Worm (Caenorhabditis elegans) whole organism, L2 larva: ENCODE data around the gene T05C12.15.

Experiments
- C34F6.9 ChIP-seq: fragments of 150-350 bp; optimal IDR thresholded peaks from 2 replicates; lab custom pipeline; 2014; ENCODE audit warnings: missing biosample characterization, missing genetic modification characterization
- F13H6.1 ChIP-seq: sonication (generic microtip); optimal IDR thresholded peaks from 2 replicates; lab custom pipeline; 2016; ENCODE audit warnings: missing genetic modification characterization, missing compliant biosample characterization
- R02D3.7 ChIP-seq: fragments of 150-350 bp; optimal IDR thresholded peaks from 2 replicates; lab custom pipeline; 2014; ENCODE audit warnings: missing biosample characterization, missing genetic modification characterization
- Y55F3AM.14 ChIP-seq: fragments of 200-800 bp; sonication (Bioruptor generic); optimal IDR thresholded peaks from 2 replicates; lab custom pipeline; 2018; ENCODE audit warnings: mild to moderate bottlenecking, missing genetic modification characterization, missing compliant biosample characterization
- ZK546.5 ChIP-seq: sonication (generic microtip); optimal IDR thresholded peaks from 2 replicates; lab custom pipeline; 2017; ENCODE audit warnings: missing biosample characterization, missing genetic modification characterization
- alr-1 ChIP-seq: fragments of 150-350 bp; optimal IDR thresholded peaks from 2 replicates; lab custom pipeline; 2014; ENCODE audit warnings: missing biosample characterization, missing genetic modification characterization
- ama-1 ChIP-seq: fragments of 150-350 bp; optimal IDR thresholded peaks from 2 replicates; lab custom pipeline; 2018; ENCODE audit warnings: inconsistent platforms
- blmp-1 ChIP-seq: sonication (generic microtip); optimal IDR thresholded peaks from 2 replicates; lab custom pipeline; 2017; ENCODE audit warnings: missing genetic modification characterization, mild to moderate bottlenecking, missing compliant biosample characterization, antibody characterized with exemption, moderate library complexity; ENCODE audit not compliant: insufficient read depth
- ceh-16 ChIP-seq: fragments of 150-350 bp; optimal IDR thresholded peaks from 2 replicates; lab custom pipeline; 2014; ENCODE audit warnings: missing biosample characterization, missing genetic modification characterization
- ceh-82 ChIP-seq: fragments of 150-350 bp; optimal IDR thresholded peaks from 2 replicates; lab custom pipeline; 2014; ENCODE audit warnings: missing biosample characterization, missing genetic modification characterization
- elt-1 ChIP-seq: fragments of 150-350 bp; optimal IDR thresholded peaks from 2 replicates; lab custom pipeline; 2014; ENCODE audit warnings: missing biosample characterization, missing genetic modification characterization
- elt-3 ChIP-seq: sonication (generic microtip); optimal IDR thresholded peaks from 2 replicates; lab custom pipeline; 2017; ENCODE audit warnings: missing biosample characterization, missing genetic modification characterization
- fos-1 ChIP-seq: fragments of 150-350 bp; optimal IDR thresholded peaks from 2 replicates; lab custom pipeline; 2014; ENCODE audit warnings: missing biosample characterization, missing genetic modification characterization
- gmeb-1 ChIP-seq: fragments of 150-350 bp; optimal IDR thresholded peaks from 2 replicates; lab custom pipeline; 2014; ENCODE audit warnings: missing biosample characterization, missing genetic modification characterization
- lin-11 ChIP-seq: fragments of 150-350 bp; sonication (generic microtip); optimal IDR thresholded peaks from 2 replicates; lab custom pipeline; 2014; ENCODE audit warnings: missing biosample characterization, missing genetic modification characterization, inconsistent platforms, mixed read lengths
- lin-13 ChIP-seq: fragments of 150-350 bp; optimal IDR thresholded peaks from 2 replicates; lab custom pipeline; 2014; ENCODE audit warnings: missing biosample characterization, missing genetic modification reagents, missing genetic modification characterization
- lin-39 ChIP-seq: fragments of 150-350 bp; optimal IDR thresholded peaks from 2 replicates; lab custom pipeline; 2014; ENCODE audit warnings: missing biosample characterization, missing genetic modification reagents, missing genetic modification characterization
- lsy-2 ChIP-seq, 2 experiments: fragments of 150-350 bp in 1 of 2; sonication (generic microtip) in 1 of 2; optimal IDR thresholded peaks; 2 replicates each; lab custom pipeline; 2014 to 2017; ENCODE audit warnings: missing biosample characterization in 2 of 2, missing genetic modification characterization in 2 of 2
- mab-5 ChIP-seq: fragments of 150-350 bp; optimal IDR thresholded peaks from 2 replicates; lab custom pipeline; 2014; ENCODE audit warnings: missing biosample characterization, missing genetic modification characterization
- mbf-1 ChIP-seq: sonication (generic microtip); optimal IDR thresholded peaks from 2 replicates; lab custom pipeline; 2017; ENCODE audit warnings: missing biosample characterization, missing genetic modification characterization
- mdl-1 ChIP-seq, 2 experiments: fragments of 150-350 bp in 1 of 2; sonication (generic microtip) in 1 of 2; optimal IDR thresholded peaks; 2 replicates each; lab custom pipeline; 2017; ENCODE audit warnings: missing biosample characterization in 2 of 2, missing genetic modification characterization in 2 of 2
- nhr-11 ChIP-seq: fragments of 150-350 bp; optimal IDR thresholded peaks from 2 replicates; lab custom pipeline; 2014; ENCODE audit warnings: missing biosample characterization, missing genetic modification characterization
- nhr-21 ChIP-seq: fragments of 150-350 bp; optimal IDR thresholded peaks from 2 replicates; lab custom pipeline; 2014; ENCODE audit warnings: missing biosample characterization, missing genetic modification characterization
- nhr-25 ChIP-seq: fragments of 150-350 bp; sonication (generic microtip); optimal IDR thresholded peaks from 3 replicates; lab custom pipeline; 2014; ENCODE audit warnings: missing biosample characterization, missing genetic modification characterization
- nhr-6 ChIP-seq: fragments of 150-350 bp; optimal IDR thresholded peaks from 2 replicates; lab custom pipeline; 2014; ENCODE audit warnings: missing biosample characterization, missing genetic modification characterization
- nhr-77 ChIP-seq: fragments of 150-350 bp; optimal IDR thresholded peaks from 2 replicates; lab custom pipeline; 2014; ENCODE audit warnings: missing biosample characterization, missing genetic modification characterization
- peb-1 ChIP-seq: fragments of 150-350 bp; optimal IDR thresholded peaks from 2 replicates; lab custom pipeline; 2014; ENCODE audit warnings: missing biosample characterization, missing genetic modification characterization
- sem-4 ChIP-seq: fragments of 150-350 bp; optimal IDR thresholded peaks from 2 replicates; lab custom pipeline; 2014; ENCODE audit warnings: missing biosample characterization, missing genetic modification reagents, missing genetic modification characterization
- skn-1 ChIP-seq: sonication (generic microtip); optimal IDR thresholded peaks from 2 replicates; lab custom pipeline; 2017; ENCODE audit warnings: missing biosample characterization, missing genetic modification characterization
- sma-9 ChIP-seq, 2 experiments: fragments of 150-350 bp in 1 of 2; sonication (generic microtip) in 1 of 2; optimal IDR thresholded peaks; 2 replicates each; lab custom pipeline; 2014 to 2016; ENCODE audit warnings: missing genetic modification characterization in 2 of 2, mild to moderate bottlenecking in 1 of 2, missing biosample characterization in 1 of 2, missing compliant biosample characterization in 1 of 2, missing genetic modification reagents in 1 of 2, moderate library complexity in 1 of 2
- snpc-4 ChIP-seq: fragments of 150-350 bp; optimal IDR thresholded peaks from 2 replicates; lab custom pipeline; 2014; ENCODE audit warnings: missing biosample characterization, missing genetic modification characterization
- unc-39 ChIP-seq: fragments of 150-350 bp; optimal IDR thresholded peaks from 2 replicates; lab custom pipeline; 2014; ENCODE audit warnings: missing biosample characterization, missing genetic modification characterization
- unc-55 ChIP-seq: fragments of 150-350 bp; sonication (generic microtip); optimal IDR thresholded peaks from 3 replicates; lab custom pipeline; 2014; ENCODE audit warnings: missing biosample characterization, missing genetic modification reagents, missing genetic modification characterization
- zag-1 ChIP-seq: fragments of 150-350 bp; optimal IDR thresholded peaks from 2 replicates; lab custom pipeline; 2014; ENCODE audit warnings: missing biosample characterization, missing genetic modification characterization
- ztf-1 ChIP-seq: fragments of 200-800 bp; sonication (Bioruptor generic); conservative IDR thresholded peaks from 2 replicates; pipeline ENCODE4 v1.3.6; 2022; ENCODE audit warnings: missing genetic modification characterization, missing compliant biosample characterization
- ztf-4 ChIP-seq: fragments of 150-350 bp; optimal IDR thresholded peaks from 2 replicates; lab custom pipeline; 2014; ENCODE audit warnings: missing biosample characterization, missing genetic modification characterization

T05C12.15 gene

DNA sequence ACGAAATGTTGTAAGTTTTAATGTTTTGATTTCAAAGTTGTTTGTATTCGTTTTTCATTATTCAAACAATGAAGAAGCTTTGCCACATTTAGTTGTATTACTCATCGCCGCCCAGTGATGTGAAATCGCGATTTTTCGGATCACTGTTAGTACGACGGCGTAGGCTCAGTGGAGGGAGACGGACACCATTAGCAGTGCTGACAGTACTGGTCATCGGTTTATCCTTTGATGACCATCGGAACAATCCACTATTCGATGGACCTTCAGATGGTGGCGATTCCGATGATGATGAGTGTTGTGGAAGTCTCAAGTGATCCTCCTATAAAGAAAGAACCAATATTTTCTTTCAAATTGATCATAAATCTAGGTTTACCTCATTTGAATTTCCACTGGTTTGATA, 18.1 kb downstream of the T05C12.15 start:
- TF ChIP-seq ama-1 (no peak), lin-13 (GFP tag; lab: Kevin White, UChicago) (no peak), nhr-77 (tag; lab: Kevin White, UChicago) (no peak), blmp-1 (no peak)

- TF ChIP-seq ceh-16 (tag; lab: Kevin White, UChicago) (no peak), lin-39 (tag; lab: Kevin White, UChicago) (no peak), snpc-4 (tag; lab: Kevin White, UChicago) (no peak), alr-1 (tag; lab: Kevin White, UChicago) (no peak), ztf-1 (GFP tag; lab: Robert Waterston, UW) (no peak), ceh-82 (tag; lab: Kevin White, UChicago) (no peak), nhr-77 (tag; lab: Kevin White, UChicago) (no peak), mdl-1 (tag; optimal IDR thresholded peaks at IDR 0.05; lab: Kevin White, UChicago) (no peak), ztf-4 (tag; lab: Kevin White, UChicago) (no peak), mab-5 (tag; lab: Kevin White, UChicago) (no peak)
Measured at ce11 chrII:8190455-8190854, 21.1 kb downstream of the T05C12.15 start, which contains the start of gene T05C12.8. T05C12.8 (minus strand) TSS chrII:8190555.

ce11 chrII:8193126-8193525, 23.7 kb downstream of the T05C12.15 start, which contains the start of gene T05C12.9:
T05C12.9 (minus strand) TSS chrII:8193226.
- TF ChIP-seq ztf-1 (GFP tag; lab: Robert Waterston, UW) (no peak), lin-39 (tag; lab: Kevin White, UChicago) (no peak), ama-1 (no peak), skn-1 (tag; lab: Kevin White, UChicago) (no peak), snpc-4 (tag; lab: Kevin White, UChicago) (no peak), ceh-16 (tag; lab: Kevin White, UChicago) (no peak), mab-5 (tag; lab: Kevin White, UChicago) (no peak), elt-1 (tag; lab: Kevin White, UChicago) (no peak), gmeb-1 (tag; lab: Kevin White, UChicago) (no peak), R02D3.7 (tag; lab: Kevin White, UChicago) (no peak), mbf-1 (tag; lab: Kevin White, UChicago) (no peak), Y55F3AM.14 (GFP tag; lab: Kevin White, UChicago) (no peak), ZK546.5 (tag; lab: Kevin White, UChicago) (no peak), lsy-2 (tag; optimal IDR thresholded peaks at IDR 0.05; lab: Kevin White, UChicago) (no peak), lin-13 (GFP tag; lab: Kevin White, UChicago) (no peak), nhr-21 (tag; lab: Kevin White, UChicago) (no peak), elt-3 (tag; lab: Kevin White, UChicago) (no peak), C34F6.9 (tag; lab: Kevin White, UChicago) (no peak), nhr-77 (tag; lab: Kevin White, UChicago) (no peak), nhr-11 (no peak)
- TF ChIP-seq, all 48 proteins: peak for 0

- no peak for TF ChIP-seq nhr-6 (tag; lab: Kevin White, UChicago)
- no peak for TF ChIP-seq C34F6.9 (tag; lab: Kevin White, UChicago)
- TF ChIP-seq unc-39 (tag; lab: Kevin White, UChicago), result no peak
- no peak for TF ChIP-seq zag-1 (tag; lab: Kevin White, UChicago)
- TF ChIP-seq lin-39 (tag; lab: Kevin White, UChicago), result no peak
- TF ChIP-seq nhr-25 (tag; lab: Kevin White, UChicago), result no peak
- no peak for TF ChIP-seq snpc-4 (tag; lab: Kevin White, UChicago)
- TF ChIP-seq sma-9 (GFP tag; optimal IDR thresholded peaks at IDR 0.05; lab: Kevin White, UChicago), result no peak
- no peak for TF ChIP-seq sma-9 (tag; optimal IDR thresholded peaks at IDR 0.05; lab: Kevin White, UChicago)
- no peak for TF ChIP-seq sem-4 (tag; lab: Kevin White, UChicago)
- no peak for TF ChIP-seq unc-55 (GFP tag; lab: Kevin White, UChicago)
- TF ChIP-seq peb-1 (tag; lab: Kevin White, UChicago), result no peak
- no peak for TF ChIP-seq ceh-82 (tag; lab: Kevin White, UChicago)
- TF ChIP-seq elt-1 (tag; lab: Kevin White, UChicago), result no peak
- no peak for TF ChIP-seq blmp-1
- TF ChIP-seq gmeb-1 (tag; lab: Kevin White, UChicago), result no peak
- no peak for TF ChIP-seq lin-11 (tag; lab: Kevin White, UChicago)
- TF ChIP-seq mbf-1 (tag; lab: Kevin White, UChicago), result no peak
- TF ChIP-seq F13H6.1 (tag; lab: Kevin White, UChicago), result no peak
- no peak for TF ChIP-seq mdl-1 (tag; optimal IDR thresholded peaks at IDR 0.05; lab: Kevin White, UChicago)
- TF ChIP-seq fos-1 (tag; lab: Kevin White, UChicago), result no peak
Measured at ce11 chrII:8193922-8194321, 24.5 kb downstream of the T05C12.15 start.
